Worm (Caenorhabditis elegans): Measurements from ENCODE around the gene arrd-19.

DNA sequence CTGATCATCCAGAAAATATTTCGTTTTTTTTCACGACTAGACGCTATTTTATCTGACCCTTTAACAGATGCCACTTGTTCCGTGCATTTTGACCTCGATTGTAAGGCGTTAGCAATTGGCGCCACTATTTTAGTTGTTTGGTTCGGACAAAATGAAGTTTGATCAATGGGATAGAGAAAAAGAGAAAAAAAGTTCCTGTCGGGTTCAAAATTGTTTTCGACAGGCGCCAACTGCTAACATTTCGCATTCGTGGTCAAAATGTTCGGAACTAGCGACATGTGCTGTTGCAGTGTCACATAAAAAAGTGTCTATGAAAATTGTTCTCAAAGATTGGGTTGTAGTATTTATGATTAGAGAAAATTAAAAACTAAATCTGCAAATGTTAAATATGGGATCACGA lies 32.2 kb upstream of the arrd-19 start:
- no peak for TF ChIP-seq F49E8.2 (tag; optimal IDR thresholded peaks at IDR 0.05; ENCODE audit: borderline replicate concordance)
- TF ChIP-seq mes-2 (tag; optimal IDR thresholded peaks at IDR 0.05; ENCODE audit: poor library complexity, severe bottlenecking), result no peak
